Worm (Caenorhabditis elegans) whole organism, late embryonic: ENCODE measurements around the gene F28A10.5.

Experiments used
- C08G9.2 ChIP-seq: sonication (generic microtip); optimal IDR thresholded peaks from 2 replicates; lab custom pipeline; 2016; ENCODE audit warnings: mild to moderate bottlenecking, missing genetic modification characterization, moderate library complexity, missing compliant biosample characterization
- C38D4.7 ChIP-seq: fragments of 200-800 bp; sonication (Bioruptor generic); optimal IDR thresholded peaks from 2 replicates; lab custom pipeline; 2018; ENCODE audit warnings: mild to moderate bottlenecking, missing genetic modification characterization, moderate library complexity, missing compliant biosample characterization
- K02D7.2 ChIP-seq: sonication (generic microtip); optimal IDR thresholded peaks from 2 replicates; lab custom pipeline; 2017; ENCODE audit warnings: mild to moderate bottlenecking, missing genetic modification characterization, missing compliant biosample characterization
- K09A11.1 ChIP-seq: sonication (generic microtip); optimal IDR thresholded peaks from 2 replicates; lab custom pipeline; 2017; ENCODE audit warnings: antibody characterized with exemption, mild to moderate bottlenecking, missing genetic modification characterization, missing compliant biosample characterization; ENCODE audit not compliant: insufficient read depth
- Y22D7AL.16 ChIP-seq: sonication (generic microtip); optimal IDR thresholded peaks from 2 replicates; lab custom pipeline; 2016; ENCODE audit warnings: missing genetic modification characterization, missing compliant biosample characterization
- ceh-18 ChIP-seq: sonication (generic microtip); optimal IDR thresholded peaks from 2 replicates; lab custom pipeline; 2016; ENCODE audit warnings: missing genetic modification characterization, missing compliant biosample characterization
- ceh-22 ChIP-seq: sonication (generic microtip); optimal IDR thresholded peaks from 2 replicates; lab custom pipeline; 2017; ENCODE audit warnings: missing biosample characterization, missing genetic modification characterization
- ceh-34 ChIP-seq: sonication (generic microtip); optimal IDR thresholded peaks from 2 replicates; lab custom pipeline; 2016; ENCODE audit warnings: mild to moderate bottlenecking, missing genetic modification characterization, missing compliant biosample characterization
- ceh-9 ChIP-seq: sonication (generic microtip); optimal IDR thresholded peaks from 2 replicates; lab custom pipeline; 2016; ENCODE audit warnings: mild to moderate bottlenecking, missing genetic modification characterization, inconsistent platforms, missing compliant biosample characterization
- dve-1 ChIP-seq: sonication (generic microtip); optimal IDR thresholded peaks from 2 replicates; lab custom pipeline; 2017; ENCODE audit warnings: antibody characterized with exemption, mild to moderate bottlenecking, missing genetic modification characterization, missing compliant biosample characterization
- elt-2 ChIP-seq: sonication (generic microtip); optimal IDR thresholded peaks from 2 replicates; lab custom pipeline; 2016; ENCODE audit warnings: missing genetic modification reagents, missing genetic modification characterization, missing compliant biosample characterization
- fkh-10 ChIP-seq: fragments of 150-350 bp; optimal IDR thresholded peaks from 2 replicates; lab custom pipeline; 2014; ENCODE audit warnings: missing biosample characterization, missing genetic modification reagents, missing genetic modification characterization
- gmeb-2 ChIP-seq: sonication (generic microtip); optimal IDR thresholded peaks from 2 replicates; lab custom pipeline; 2016; ENCODE audit warnings: missing genetic modification characterization, inconsistent platforms, missing compliant biosample characterization
- hlh-13 ChIP-seq: fragments of 200-800 bp; sonication (Bioruptor generic); optimal IDR thresholded peaks from 2 replicates; lab custom pipeline; 2018; ENCODE audit warnings: mild to moderate bottlenecking, missing genetic modification characterization, missing compliant biosample characterization
- hlh-30 ChIP-seq: sonication (generic microtip); optimal IDR thresholded peaks from 2 replicates; lab custom pipeline; 2017; ENCODE audit warnings: antibody characterized with exemption, missing genetic modification characterization, missing compliant biosample characterization; ENCODE audit not compliant: insufficient read depth
- madf-2 ChIP-seq: sonication (generic microtip); optimal IDR thresholded peaks from 2 replicates; lab custom pipeline; 2017; ENCODE audit warnings: missing genetic modification characterization, missing compliant biosample characterization
- nfya-1 ChIP-seq: sonication (generic microtip); optimal IDR thresholded peaks from 2 replicates; lab custom pipeline; 2017; ENCODE audit warnings: missing genetic modification characterization, mild to moderate bottlenecking, missing compliant biosample characterization, antibody characterized with exemption, moderate library complexity
- npax-4 ChIP-seq: sonication (generic microtip); optimal IDR thresholded peaks from 2 replicates; lab custom pipeline; 2016; ENCODE audit warnings: missing genetic modification characterization, missing compliant biosample characterization
- odd-2 ChIP-seq: sonication (generic microtip); optimal IDR thresholded peaks from 2 replicates; lab custom pipeline; 2017; ENCODE audit warnings: antibody characterized with exemption, mild to moderate bottlenecking, missing genetic modification characterization, missing compliant biosample characterization
- pat-9 ChIP-seq: fragments of 200-800 bp; sonication (Bioruptor generic); optimal IDR thresholded peaks from 2 replicates; lab custom pipeline; 2018; ENCODE audit warnings: mild to moderate bottlenecking, missing genetic modification characterization, moderate library complexity, missing compliant biosample characterization
- pha-4 ChIP-seq: fragments of 150-350 bp; optimal IDR thresholded peaks from 2 replicates; lab custom pipeline; 2018; ENCODE audit warnings: missing biosample characterization, missing genetic modification reagents, missing genetic modification characterization
- rnt-1 ChIP-seq: sonication (generic microtip); optimal IDR thresholded peaks from 2 replicates; lab custom pipeline; 2016; ENCODE audit warnings: missing genetic modification characterization, missing compliant biosample characterization
- sox-4 ChIP-seq: sonication (generic microtip); optimal IDR thresholded peaks from 2 replicates; lab custom pipeline; 2017; ENCODE audit warnings: mild to moderate bottlenecking, missing genetic modification characterization, inconsistent platforms, missing compliant biosample characterization
- tbx-7 ChIP-seq: sonication (generic microtip); optimal IDR thresholded peaks from 2 replicates; lab custom pipeline; 2016; ENCODE audit warnings: missing genotype, missing genetic modification characterization, missing compliant biosample characterization
- unc-3 ChIP-seq, 2 experiments: fragments of 200-800 bp in 1 of 2; sonication (Bioruptor generic) in 1 of 2; sonication (generic microtip) in 1 of 2; conservative IDR thresholded peaks in 1 of 2; optimal IDR thresholded peaks in 1 of 2; 2 replicates each; pipeline versions ENCODE4 v1.3.6 to Lab custom; 2016 to 2022; ENCODE audit warnings: missing compliant biosample characterization in 2 of 2, missing genetic modification characterization in 2 of 2, missing genetic modification reagents in 1 of 2
- unc-42 ChIP-seq: sonication (generic microtip); optimal IDR thresholded peaks from 2 replicates; lab custom pipeline; 2016; ENCODE audit warnings: missing genotype, missing genetic modification characterization, missing compliant biosample characterization
- unc-55 ChIP-seq: sonication (generic microtip); optimal IDR thresholded peaks from 2 replicates; lab custom pipeline; 2017; ENCODE audit warnings: missing biosample characterization, missing genetic modification reagents, missing genetic modification characterization
- unc-86 ChIP-seq: sonication (generic microtip); optimal IDR thresholded peaks from 2 replicates; lab custom pipeline; 2016; ENCODE audit warnings: missing genetic modification characterization, missing compliant biosample characterization
- zip-5 ChIP-seq: sonication (generic microtip); optimal IDR thresholded peaks from 2 replicates; lab custom pipeline; 2016; ENCODE audit warnings: missing genetic modification characterization, missing compliant biosample characterization

F28A10.5 gene

DNA sequence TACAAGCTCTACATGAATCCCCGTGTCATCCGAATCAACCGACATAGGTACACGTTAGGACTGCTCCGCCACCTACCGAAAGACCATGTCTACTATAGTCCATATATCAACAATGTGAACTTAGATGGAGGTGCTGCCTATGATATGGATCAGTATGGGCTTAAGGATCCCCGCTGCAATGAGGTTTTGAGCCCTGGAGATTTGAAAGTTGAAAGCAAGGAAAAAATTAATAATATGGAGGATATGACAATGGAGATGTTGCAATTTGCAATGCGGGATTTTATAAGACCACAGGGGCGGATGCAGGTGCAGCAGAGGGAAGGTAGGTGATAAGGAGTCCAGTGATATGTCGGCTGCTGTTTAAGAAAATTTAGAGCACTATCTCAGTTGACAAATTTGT, 18.8 kb upstream of the F28A10.5 start:
- TF ChIP-seq nfya-1 (tag; lab: Kevin White, UChicago) (no peak), unc-3 (GFP tag; conservative IDR thresholded peaks at IDR 0.05; lab: Robert Waterston, UW) (no peak), unc-3 (tag; optimal IDR thresholded peaks at IDR 0.05; lab: Kevin White, UChicago) (no peak)
- TF ChIP-seq, all 69 proteins: peak for 0

DNA sequence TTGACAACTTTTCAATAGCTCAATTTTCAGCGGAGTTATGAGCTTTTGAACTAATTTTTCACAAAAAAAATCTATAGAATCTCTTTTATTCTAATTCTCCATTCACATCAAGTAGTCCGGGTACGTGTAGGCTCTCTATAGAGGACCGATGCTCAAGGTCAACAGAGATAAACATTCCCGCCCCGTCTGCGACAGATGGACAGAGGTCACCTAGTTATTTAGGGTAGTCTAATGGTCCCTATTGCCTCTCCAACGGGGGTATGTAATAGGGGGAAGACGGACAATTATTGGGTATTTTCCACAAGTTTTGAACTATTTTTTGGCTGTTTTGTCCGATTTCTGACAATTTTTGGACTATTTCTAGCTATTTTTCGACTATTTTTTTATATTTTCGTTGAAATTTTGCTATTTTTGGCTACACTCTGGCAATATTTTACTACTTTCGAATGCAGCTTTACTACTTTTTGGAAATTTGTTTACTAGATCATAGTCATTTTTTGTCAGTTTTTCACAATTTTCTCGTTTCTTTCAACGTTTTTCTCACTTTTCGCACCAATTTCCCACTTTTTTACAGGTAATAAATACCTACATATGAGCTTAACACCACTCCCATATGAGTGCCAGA, 17.9 kb upstream of the F28A10.5 start, which contains the start of gene fbxc-51:
Gene fbxc-51, plus strand, starts transcription at position 575 of the 625 bp plus-strand sequence.
- TF ChIP-seq dve-1 (tag; lab: Kevin White, UChicago) (no peak), pha-4 (no peak), odd-2 (tag; lab: Kevin White, UChicago) (no peak), elt-2 (peak; percentile 30)

DNA sequence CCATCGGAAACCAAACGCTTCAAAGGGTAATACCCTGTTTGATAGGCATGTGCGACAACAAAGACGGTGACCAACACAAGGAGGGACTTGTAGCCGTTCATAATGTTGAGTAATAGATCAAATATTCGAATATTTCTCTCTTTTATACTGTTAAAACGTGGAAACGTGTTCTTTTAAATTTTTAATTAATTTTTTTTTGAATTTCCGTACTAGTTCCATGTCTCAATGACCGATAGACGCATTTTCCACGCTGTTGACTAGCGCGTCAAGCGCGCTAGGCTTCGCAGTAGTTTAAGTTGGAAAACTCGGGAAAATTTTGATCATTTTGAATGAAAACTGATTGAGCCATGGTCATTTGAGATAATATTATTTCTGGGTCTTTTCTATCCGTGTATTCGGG, 16.3 kb upstream of the F28A10.5 start, which contains the start of gene Y46B2A.3:
Gene Y46B2A.3, minus strand, starts transcription at position 101 of the 400 bp plus-strand sequence.
- no peak for TF ChIP-seq rnt-1
- no peak for TF ChIP-seq ceh-22 (tag; lab: Kevin White, UChicago)
- no peak for TF ChIP-seq zip-5 (tag; lab: Kevin White, UChicago)
- TF ChIP-seq Y22D7AL.16: no peak
- no peak for TF ChIP-seq ceh-9 (tag; lab: Kevin White, UChicago)
- TF ChIP-seq C08G9.2 (tag; lab: Kevin White, UChicago): no peak
- no peak for TF ChIP-seq gmeb-2 (tag; lab: Kevin White, UChicago)
- no peak for TF ChIP-seq ceh-18
- no peak for TF ChIP-seq unc-3 (GFP tag; conservative IDR thresholded peaks at IDR 0.05; lab: Robert Waterston, UW)
- TF ChIP-seq unc-3 (tag; optimal IDR thresholded peaks at IDR 0.05; lab: Kevin White, UChicago): no peak

DNA sequence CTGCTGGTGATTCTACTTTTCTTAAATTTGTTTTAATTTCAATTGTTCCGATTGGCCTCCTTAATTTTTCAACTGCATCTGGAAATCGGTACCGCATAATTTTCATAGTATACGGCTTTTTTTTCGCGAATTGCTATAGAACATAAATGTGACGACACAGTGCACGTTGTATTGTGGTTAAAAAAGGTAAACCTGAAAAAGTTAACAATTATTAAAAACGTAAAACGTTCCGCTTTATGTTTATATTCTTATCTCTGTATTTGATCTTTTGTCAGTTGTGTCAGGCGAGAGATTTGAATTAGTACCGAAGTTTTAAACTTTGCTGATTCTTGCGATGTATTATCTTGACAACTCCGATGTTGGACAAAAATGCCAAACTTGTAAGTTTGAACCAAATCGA, 11.1 kb upstream of the F28A10.5 start, which contains the start of gene Y46B2A.4:
Gene Y46B2A.4, plus strand, starts transcription at position 301 of the 400 bp plus-strand sequence.
- TF ChIP-seq ceh-34 (tag; lab: Kevin White, UChicago) (no peak), ceh-9 (tag; lab: Kevin White, UChicago) (no peak), K02D7.2 (tag; lab: Kevin White, UChicago) (no peak), gmeb-2 (tag; lab: Kevin White, UChicago) (no peak), fkh-10 (no peak), K09A11.1 (tag; lab: Kevin White, UChicago) (no peak), pha-4 (no peak), sox-4 (tag; lab: Kevin White, UChicago) (no peak), pat-9 (no peak), tbx-7 (tag; lab: Kevin White, UChicago) (no peak), npax-4 (tag; lab: Kevin White, UChicago) (no peak), zip-5 (tag; lab: Kevin White, UChicago) (no peak)

DNA sequence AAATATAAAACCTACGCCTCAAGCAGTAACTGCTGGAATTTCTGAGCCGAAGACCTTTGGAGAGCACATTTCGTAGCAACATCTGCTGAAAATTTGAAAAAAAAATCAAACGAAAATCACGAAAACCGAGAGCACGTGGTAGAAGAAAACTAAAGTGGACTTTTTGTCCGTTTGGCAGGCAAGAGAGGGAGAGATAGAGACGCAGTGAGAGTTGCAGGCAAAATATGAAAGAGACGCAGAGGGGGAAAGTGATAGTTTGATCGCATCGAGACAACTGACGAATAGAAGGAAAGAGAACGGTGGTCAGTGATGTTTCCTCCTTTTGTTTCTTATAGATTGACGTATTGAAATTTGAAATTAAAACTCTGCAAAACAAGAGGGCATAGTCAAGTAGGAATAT, 1.9 kb downstream of the F28A10.5 start, which contains the start of the genes acdh-9 and F28A10.13:
Gene acdh-9, minus strand, starts transcription at position 85 of the 400 bp plus-strand sequence.
Gene F28A10.13, plus strand, starts transcription at position 294 of the 400 bp plus-strand sequence.
- TF ChIP-seq hlh-30 (tag; lab: Kevin White, UChicago) (peak; percentile 35), Y22D7AL.16 (no peak), nfya-1 (tag; lab: Kevin White, UChicago) (peak; percentile 43), pat-9 (no peak), hlh-13 (GFP tag; lab: Kevin White, UChicago) (no peak), ceh-18 (peak; percentile 10), unc-55 (GFP tag; lab: Kevin White, UChicago) (peak; percentile 81), unc-42 (tag; lab: Kevin White, UChicago) (no peak), madf-2 (tag; lab: Kevin White, UChicago) (no peak), elt-2 (no peak), C38D4.7 (GFP tag; lab: Kevin White, UChicago) (no peak), tbx-7 (tag; lab: Kevin White, UChicago) (no peak), unc-86 (no peak)
